Fruit fly (Drosophila melanogaster) whole organism, wandering third instar larva: ENCODE data around the gene Met.

Source experiments
- Abd-B ChIP-seq: fragments of >200 bp; optimal IDR thresholded peaks from 2 replicates; lab custom pipeline; 2017; ENCODE audit warnings: missing biosample characterization, missing genetic modification characterization
- CG32264 ChIP-seq: fragments of 200-800 bp; sonication (Bioruptor generic); optimal IDR thresholded peaks from 2 replicates; lab custom pipeline; 2016; ENCODE audit warnings: missing biosample characterization, missing genetic modification characterization
- CG9705 ChIP-seq: fragments of 200-800 bp; sonication (Bioruptor generic); optimal IDR thresholded peaks from 2 replicates; lab custom pipeline; 2018; ENCODE audit warnings: missing biosample characterization, mild to moderate bottlenecking, missing genetic modification characterization
- CrebA ChIP-seq: fragments of 200-800 bp; sonication (Bioruptor generic); optimal IDR thresholded peaks from 2 replicates; lab custom pipeline; 2016; ENCODE audit warnings: missing biosample characterization, mild to moderate bottlenecking, missing genetic modification characterization, borderline replicate concordance
- Dfd ChIP-seq: fragments of >200 bp; optimal IDR thresholded peaks from 2 replicates; lab custom pipeline; 2017; ENCODE audit warnings: missing biosample characterization, missing genetic modification characterization
- Dif ChIP-seq: fragments of 200-275, 200-300 bp; sonication (Bioruptor generic); optimal IDR thresholded peaks from 2 replicates; lab custom pipeline; 2018; ENCODE audit warnings: missing biosample characterization, missing genetic modification characterization; ENCODE audit not compliant: partially characterized antibody
- GATAd ChIP-seq: sonication (Bioruptor generic); optimal IDR thresholded peaks from 2 replicates; lab custom pipeline; 2016; ENCODE audit warnings: missing biosample characterization, missing genetic modification characterization
- HLH106 ChIP-seq: fragments of 200-800 bp; optimal IDR thresholded peaks from 3 replicates; lab custom pipeline; 2019; ENCODE audit warnings: missing biosample characterization, mild to moderate bottlenecking, missing genetic modification characterization, moderate library complexity
- Hnf4 ChIP-seq: fragments of 200-800 bp; sonication (Bioruptor generic); optimal IDR thresholded peaks from 2 replicates; lab custom pipeline; 2016; ENCODE audit warnings: missing biosample characterization, mild to moderate bottlenecking, missing genetic modification characterization
- Hr78 ChIP-seq: fragments of >200 bp; optimal IDR thresholded peaks from 2 replicates; lab custom pipeline; 2017; ENCODE audit warnings: missing biosample characterization, missing genetic modification characterization
- Hr83 ChIP-seq: fragments of 200-300 bp; sonication (Bioruptor generic); optimal IDR thresholded peaks from 2 replicates; lab custom pipeline; 2016; ENCODE audit warnings: missing biosample characterization, mild to moderate bottlenecking, missing genetic modification characterization, moderate library complexity; ENCODE audit not compliant: poor library complexity, severe bottlenecking
- Jra ChIP-seq: sonication (Bioruptor generic); optimal IDR thresholded peaks from 2 replicates; lab custom pipeline; 2016; ENCODE audit warnings: missing biosample characterization, missing genetic modification characterization
- Mio ChIP-seq: sonication (Bioruptor generic); optimal IDR thresholded peaks from 2 replicates; lab custom pipeline; 2016; ENCODE audit warnings: missing biosample characterization, missing genetic modification characterization
- Myc ChIP-seq: fragments of >200 bp; optimal IDR thresholded peaks from 2 replicates; lab custom pipeline; 2017
- N ChIP-seq: fragments of >200 bp; optimal IDR thresholded peaks from 2 replicates; lab custom pipeline; 2018; ENCODE audit warnings: missing biosample characterization, missing external identifiers, missing genetic modification characterization
- OdsH ChIP-seq: fragments of 200-800 bp; sonication (Bioruptor generic); optimal IDR thresholded peaks from 2 replicates; lab custom pipeline; 2016; ENCODE audit warnings: missing biosample characterization, mild to moderate bottlenecking, missing genetic modification characterization
- Rel ChIP-seq, 2 experiments: fragments of 200-800 bp; sonication (Bioruptor generic) in 1 of 2; optimal IDR thresholded peaks; 2 replicates in 1 of 2; 3 replicates in 1 of 2; lab custom pipeline; 2016 to 2019; ENCODE audit warnings: mild to moderate bottlenecking in 2 of 2, missing biosample characterization in 2 of 2, missing genetic modification characterization in 2 of 2, moderate library complexity in 1 of 2
- Sp1 ChIP-seq: fragments of 200-800 bp; sonication (Bioruptor generic); optimal IDR thresholded peaks from 3 replicates; lab custom pipeline; 2019; ENCODE audit warnings: missing biosample characterization, mild to moderate bottlenecking, missing genetic modification characterization, moderate library complexity
- Vsx2 ChIP-seq: fragments of 200-300, 225-300 bp; sonication (Bioruptor generic); optimal IDR thresholded peaks from 2 replicates; lab custom pipeline; 2018; ENCODE audit warnings: missing biosample characterization, missing genetic modification characterization; ENCODE audit not compliant: partially characterized antibody
- br ChIP-seq: fragments of 200-800 bp; sonication (Bioruptor generic); optimal IDR thresholded peaks from 2 replicates; lab custom pipeline; 2016; ENCODE audit warnings: missing biosample characterization, missing genetic modification characterization
- brk ChIP-seq: fragments of 200-800 bp; sonication (Bioruptor generic); optimal IDR thresholded peaks from 2 replicates; lab custom pipeline; 2016; ENCODE audit warnings: missing biosample characterization, mild to moderate bottlenecking, missing genetic modification characterization
- dl ChIP-seq, 2 experiments: fragments of 175-275, 200-275 bp in 1 of 2; fragments of 200-275 bp in 1 of 2; sonication (Bioruptor generic); optimal IDR thresholded peaks; lab custom pipeline; 2018; ENCODE audit warnings: mild to moderate bottlenecking in 2 of 2, missing biosample characterization in 2 of 2, missing genetic modification characterization in 2 of 2, moderate library complexity in 2 of 2; ENCODE audit not compliant: partially characterized antibody in 2 of 2, insufficient read depth in 1 of 2
- dmrt93B ChIP-seq: fragments of 200-800 bp; sonication (Bioruptor generic); optimal IDR thresholded peaks from 2 replicates; lab custom pipeline; 2018; ENCODE audit warnings: missing biosample characterization, mild to moderate bottlenecking, missing genetic modification characterization
- dsf ChIP-seq: sonication (Bioruptor generic); optimal IDR thresholded peaks from 2 replicates; lab custom pipeline; 2016; ENCODE audit warnings: missing biosample characterization, missing genetic modification characterization, borderline replicate concordance
- ey ChIP-seq: fragments of 200-800 bp; sonication (Bioruptor generic); optimal IDR thresholded peaks from 2 replicates; lab custom pipeline; 2016; ENCODE audit warnings: missing biosample characterization, missing genetic modification characterization
- foxo ChIP-seq, 2 experiments: fragments of 200-800 bp; sonication (Bioruptor generic); optimal IDR thresholded peaks; 2 replicates in 1 of 2; 3 replicates in 1 of 2; lab custom pipeline; 2016 to 2017; ENCODE audit warnings: missing biosample characterization in 2 of 2, missing genetic modification characterization in 2 of 2
- fru ChIP-seq: fragments of 200-800 bp; sonication (Bioruptor generic); optimal IDR thresholded peaks from 3 replicates; lab custom pipeline; 2016; ENCODE audit warnings: missing biosample characterization, mild to moderate bottlenecking, missing genetic modification characterization
- h ChIP-seq: fragments of 200-800 bp; sonication (Bioruptor generic); optimal IDR thresholded peaks from 3 replicates; lab custom pipeline; 2016; ENCODE audit warnings: missing biosample characterization, mild to moderate bottlenecking, missing genetic modification characterization
- jim ChIP-seq: fragments of 175-275, 200-325 bp; sonication (Bioruptor generic); optimal IDR thresholded peaks from 2 replicates; lab custom pipeline; 2016; ENCODE audit warnings: missing biosample characterization, mild to moderate bottlenecking, missing genetic modification characterization
- lola ChIP-seq: fragments of >200 bp; optimal IDR thresholded peaks from 2 replicates; lab custom pipeline; 2017; ENCODE audit warnings: missing biosample characterization, missing genetic modification characterization
- pan ChIP-seq: fragments of >200 bp; optimal IDR thresholded peaks from 2 replicates; lab custom pipeline; 2017
- psq ChIP-seq: fragments of 200-800 bp; sonication (Bioruptor generic); optimal IDR thresholded peaks from 3 replicates; lab custom pipeline; 2017; ENCODE audit warnings: missing biosample characterization, mild to moderate bottlenecking, missing genetic modification characterization, moderate library complexity
- rgr ChIP-seq: fragments of 200-800 bp; sonication (Bioruptor generic); optimal IDR thresholded peaks from 3 replicates; lab custom pipeline; 2016; ENCODE audit warnings: missing biosample characterization, mild to moderate bottlenecking, missing genetic modification characterization
- sage ChIP-seq: fragments of 200-800 bp; sonication (Bioruptor generic); optimal IDR thresholded peaks from 2 replicates; lab custom pipeline; 2016; ENCODE audit warnings: missing biosample characterization, mild to moderate bottlenecking, missing genetic modification characterization
- sv ChIP-seq: fragments of 200-800 bp; sonication (Bioruptor generic); optimal IDR thresholded peaks from 3 replicates; lab custom pipeline; 2016; ENCODE audit warnings: missing biosample characterization, missing genetic modification characterization
- tai ChIP-seq: sonication (Bioruptor generic); optimal IDR thresholded peaks from 2 replicates; lab custom pipeline; 2016; ENCODE audit warnings: missing biosample characterization, missing genetic modification characterization
- usp ChIP-seq: fragments of >200 bp; optimal IDR thresholded peaks from 2 replicates; lab custom pipeline; 2017; ENCODE audit warnings: missing biosample characterization, missing genetic modification characterization
- woc ChIP-seq: sonication (Bioruptor generic); optimal IDR thresholded peaks from 2 replicates; lab custom pipeline; 2016; ENCODE audit warnings: missing biosample characterization, mild to moderate bottlenecking, missing genetic modification characterization

The Met gene

dm6 chrX:11615652-11616495 lies at the start of gene Met, which contains the start of gene RPA3:
TSS of gene Met (plus strand) at chrX:11616124.
TSS of gene RPA3 (minus strand) at chrX:11615840.
- TF ChIP-seq foxo (GFP tag; optimal IDR thresholded peaks at IDR 0.05; lab: Kevin White, UChicago): no peak

- TF ChIP-seq pan (lab: Kevin White, UChicago): no peak
- no peak for TF ChIP-seq N (GFP tag; lab: Kevin White, UChicago)
- peak; percentile 34 for TF ChIP-seq CG9705 (GFP tag; lab: Kevin White, UChicago)
- TF ChIP-seq lola (GFP tag; lab: Kevin White, UChicago): no peak
- no peak for TF ChIP-seq ey
- no peak for TF ChIP-seq Dfd
- peak; percentile 74 for TF ChIP-seq HLH106 (tag; lab: Kevin White, UChicago)
- TF ChIP-seq Jra (GFP tag; lab: Kevin White, UChicago): no peak
- TF ChIP-seq Abd-B (GFP tag; lab: Kevin White, UChicago): no peak
- no peak for TF ChIP-seq br (GFP tag; lab: Kevin White, UChicago)
- TF ChIP-seq Sp1: peak; percentile 75
- TF ChIP-seq fru: peak; percentile 50
- no peak for TF ChIP-seq dl (GFP tag; optimal IDR thresholded peaks at IDR 0.05; lab: Kevin White, UChicago; ENCODE audit: insufficient read depth in 1 of 2, partially characterized antibody in 2 of 2)
- no peak for TF ChIP-seq usp
- no peak for TF ChIP-seq Mio (GFP tag; lab: Kevin White, UChicago)
- TF ChIP-seq GATAd: no peak
- TF ChIP-seq Dif (GFP tag; lab: Kevin White, UChicago): no peak
- TF ChIP-seq Vsx2 (GFP tag; lab: Kevin White, UChicago): no peak
- no peak for TF ChIP-seq tai
- peak in 1 of 2 experiments; percentile 87 for TF ChIP-seq foxo (GFP tag; optimal IDR thresholded peaks at IDR 0.05; lab: Kevin White, UChicago)
- peak; percentile 65 for TF ChIP-seq woc (GFP tag; lab: Kevin White, UChicago)
- TF ChIP-seq Hr83 (GFP tag; lab: Kevin White, UChicago): peak; percentile 14
- no peak for TF ChIP-seq Rel (GFP tag; optimal IDR thresholded peaks at IDR 0.05; lab: Kevin White, UChicago)
- peak; percentile 47 for TF ChIP-seq Rel (tag; optimal IDR thresholded peaks at IDR 0.05; lab: Kevin White, UChicago)
- TF ChIP-seq CG32264 (GFP tag; lab: Kevin White, UChicago): no peak
- TF ChIP-seq dmrt93B (GFP tag; lab: Kevin White, UChicago): no peak
- TF ChIP-seq h (GFP tag; lab: Kevin White, UChicago): peak; percentile 51
- no peak for TF ChIP-seq sv (GFP tag; lab: Kevin White, UChicago)
- TF ChIP-seq CrebA (GFP tag; lab: Kevin White, UChicago): no peak
- no peak for TF ChIP-seq jim (GFP tag; lab: Kevin White, UChicago)
- TF ChIP-seq OdsH (GFP tag; lab: Kevin White, UChicago): peak; percentile 45
- TF ChIP-seq psq (GFP tag; lab: Kevin White, UChicago): peak; percentile 40
- no peak for TF ChIP-seq brk (GFP tag; lab: Kevin White, UChicago)
- no peak for TF ChIP-seq Hr78 (GFP tag; lab: Kevin White, UChicago)
- TF ChIP-seq Hnf4 (GFP tag; lab: Kevin White, UChicago): no peak
- TF ChIP-seq rgr (GFP tag; lab: Kevin White, UChicago): peak; percentile 64
- TF ChIP-seq Myc (lab: Kevin White, UChicago): peak; percentile 97
- TF ChIP-seq sage (GFP tag; lab: Kevin White, UChicago): no peak
- no peak for TF ChIP-seq dsf (GFP tag; lab: Kevin White, UChicago)
Observed at dm6 chrX:11569956-11570695, 45.8 kb upstream of the Met start, which contains the start of the genes Polr2A and CG11699. TSS of gene Polr2A (minus strand) at chrX:11570326. TSS of gene CG11699 (plus strand) at chrX:11570621.
